Worm (Caenorhabditis elegans): ENCODE measurements around the gene Y46G5A.18.

ce11 chrII:12830347-12830746 lies 25.3 kb upstream of the Y46G5A.18 start, which contains the start of gene bcmo-1:
- TF ChIP-seq ZK546.5 (tag; optimal IDR thresholded peaks at IDR 0.05) (no peak), fkh-10 (GFP tag; optimal IDR thresholded peaks at IDR 0.05) (no peak), zag-1 (tag; optimal IDR thresholded peaks at IDR 0.05) (no peak), T26A8.4 (GFP tag; IDR thresholded peaks at IDR 0.05) (no peak), ceh-82 (tag; optimal IDR thresholded peaks at IDR 0.05) (no peak), D1046.2 (GFP tag; IDR thresholded peaks at IDR 0.05) (no peak), ama-1 (optimal IDR thresholded peaks at IDR 0.05) (no peak), pha-4 (GFP tag; IDR thresholded peaks at IDR 0.05) (no peak), pha-4 (tag; optimal IDR thresholded peaks at IDR 0.05) (no peak), Y105C5A.15 (GFP tag; IDR thresholded peaks at IDR 0.05) (no peak), nhr-111 (GFP tag; optimal IDR thresholded peaks at IDR 0.05) (no peak), unc-39 (tag; optimal IDR thresholded peaks at IDR 0.05) (no peak), set-16 (GFP tag; IDR thresholded peaks at IDR 0.05) (no peak), egl-27 (tag; optimal IDR thresholded peaks at IDR 0.05) (no peak), unc-62 (GFP tag; optimal IDR thresholded peaks at IDR 0.05 in 1 of 2) (no peak), unc-62 (tag; optimal IDR thresholded peaks at IDR 0.05) (no peak)

All from whole organism, L4 larva.